Fruit fly (Drosophila melanogaster): ENCODE results near the gene CG2747.

dm6 chr3R:8007595-8008255 lies 22.9 kb downstream of the CG2747 start, which contains the start of gene CG2767:
- TF ChIP-seq CTCF (optimal IDR thresholded peaks at IDR 0.05), result no peak
- TF ChIP-seq CG8478 (optimal IDR thresholded peaks at IDR 0.05), result no peak
